Worm (Caenorhabditis elegans) whole organism, L2 larva: ENCODE measurements around the gene C45G9.10.

ENCODE experiments used
- F13H6.1 ChIP-seq: sonication (generic microtip); optimal IDR thresholded peaks from 2 replicates; lab custom pipeline; 2016; ENCODE audit warnings: missing genetic modification characterization, missing compliant biosample characterization
- R02D3.7 ChIP-seq: fragments of 150-350 bp; optimal IDR thresholded peaks from 2 replicates; lab custom pipeline; 2014; ENCODE audit warnings: missing biosample characterization, missing genetic modification characterization
- ZK546.5 ChIP-seq: sonication (generic microtip); optimal IDR thresholded peaks from 2 replicates; lab custom pipeline; 2017; ENCODE audit warnings: missing biosample characterization, missing genetic modification characterization
- aly-2 ChIP-seq: fragments of 150-350 bp; optimal IDR thresholded peaks from 2 replicates; lab custom pipeline; 2014; ENCODE audit warnings: missing biosample characterization, missing genetic modification characterization
- ama-1 ChIP-seq: fragments of 150-350 bp; optimal IDR thresholded peaks from 2 replicates; lab custom pipeline; 2018; ENCODE audit warnings: inconsistent platforms
- elt-3 ChIP-seq: sonication (generic microtip); optimal IDR thresholded peaks from 2 replicates; lab custom pipeline; 2017; ENCODE audit warnings: missing biosample characterization, missing genetic modification characterization
- lsy-2 ChIP-seq, 2 experiments: fragments of 150-350 bp in 1 of 2; sonication (generic microtip) in 1 of 2; optimal IDR thresholded peaks; 2 replicates each; lab custom pipeline; 2014 to 2017; ENCODE audit warnings: missing biosample characterization in 2 of 2, missing genetic modification characterization in 2 of 2
- nhr-11 ChIP-seq: fragments of 150-350 bp; optimal IDR thresholded peaks from 2 replicates; lab custom pipeline; 2014; ENCODE audit warnings: missing biosample characterization, missing genetic modification characterization
- nhr-129 ChIP-seq: fragments of 150-350 bp; optimal IDR thresholded peaks from 2 replicates; lab custom pipeline; 2014; ENCODE audit warnings: missing biosample characterization, missing genetic modification characterization

ce11 chrIII:5027219-5027618, 34.5 kb downstream of the C45G9.10 start:
- TF ChIP-seq R02D3.7 (tag; lab: Kevin White, UChicago), result no peak
- TF ChIP-seq ZK546.5 (tag; lab: Kevin White, UChicago), result no peak
- TF ChIP-seq aly-2, result no peak
- no peak for TF ChIP-seq F13H6.1 (tag; lab: Kevin White, UChicago)
- TF ChIP-seq nhr-11, result no peak
- no peak for TF ChIP-seq lsy-2 (tag; optimal IDR thresholded peaks at IDR 0.05; lab: Kevin White, UChicago)
- no peak for TF ChIP-seq nhr-129 (tag; lab: Kevin White, UChicago)
- no peak for TF ChIP-seq elt-3 (tag; lab: Kevin White, UChicago)
- no peak for TF ChIP-seq ama-1 (lab: Kevin White, UChicago)
